Worm (Caenorhabditis elegans): ENCODE results near the gene D2089.8.

Gene D2089.8

ce11 chrII:10665031-10665430 is 2.5 kb upstream of the D2089.8 start, which contains the start of gene D2089.3:
D2089.3 (minus strand) TSS chrII:10665131.
- no peak for TF ChIP-seq syd-9 (tag; optimal IDR thresholded peaks at IDR 0.05)
- TF ChIP-seq ttx-3 (tag; optimal IDR thresholded peaks at IDR 0.05) = no peak
- no peak for TF ChIP-seq nhr-232 (tag; optimal IDR thresholded peaks at IDR 0.05)
- TF ChIP-seq hlh-6 (tag; optimal IDR thresholded peaks at IDR 0.05) = no peak
- no peak for TF ChIP-seq pag-3 (tag; optimal IDR thresholded peaks at IDR 0.05; ENCODE audit: borderline replicate concordance)
- no peak for TF ChIP-seq tbx-2 (tag; optimal IDR thresholded peaks at IDR 0.05)
- TF ChIP-seq ref-2 (tag; optimal IDR thresholded peaks at IDR 0.05) = no peak
- no peak for TF ChIP-seq Y22D7AL.16 (tag; optimal IDR thresholded peaks at IDR 0.05)
- no peak for TF ChIP-seq C08G9.2 (tag; optimal IDR thresholded peaks at IDR 0.05)
- TF ChIP-seq ceh-6 (GFP tag; optimal IDR thresholded peaks at IDR 0.05) = no peak
- TF ChIP-seq gmeb-2 (tag; optimal IDR thresholded peaks at IDR 0.05) = no peak
- no peak for TF ChIP-seq unc-3 (GFP tag; conservative IDR thresholded peaks at IDR 0.05)
- no peak for TF ChIP-seq unc-3 (tag; optimal IDR thresholded peaks at IDR 0.05)
- TF ChIP-seq ceh-2 (tag; optimal IDR thresholded peaks at IDR 0.05) = no peak
- TF ChIP-seq ceh-22 (tag; optimal IDR thresholded peaks at IDR 0.05) = no peak
- TF ChIP-seq pqm-1 (tag; optimal IDR thresholded peaks at IDR 0.05) = no peak
- TF ChIP-seq unc-86 (tag; optimal IDR thresholded peaks at IDR 0.05) = no peak
- TF ChIP-seq sdc-2 (tag; optimal IDR thresholded peaks at IDR 0.05) = no peak
- no peak for TF ChIP-seq ztf-16 (tag; optimal IDR thresholded peaks at IDR 0.05)
- TF ChIP-seq eyg-1 (tag; optimal IDR thresholded peaks at IDR 0.05) = no peak
- TF ChIP-seq zip-5 (tag; optimal IDR thresholded peaks at IDR 0.05) = no peak

ce11 chrII:10662279-10662678 is 302 bp downstream of the D2089.8 start:
- no peak for TF ChIP-seq ceh-31 (tag; optimal IDR thresholded peaks at IDR 0.05)

- no peak for TF ChIP-seq ztf-16 (tag; optimal IDR thresholded peaks at IDR 0.05)
- no peak for TF ChIP-seq lin-11 (tag; optimal IDR thresholded peaks at IDR 0.05)
These were observed 1.0 kb downstream of the D2089.8 start for ce11 chrII:10661448-10662064.

- TF ChIP-seq dve-1 (tag; optimal IDR thresholded peaks at IDR 0.05) (no peak), unc-42 (tag; optimal IDR thresholded peaks at IDR 0.05) (no peak), K09A11.1 (tag; optimal IDR thresholded peaks at IDR 0.05; ENCODE audit: insufficient read depth) (no peak), ceh-19 (GFP tag; optimal IDR thresholded peaks at IDR 0.05) (no peak), ceh-24 (tag; optimal IDR thresholded peaks at IDR 0.05) (no peak), ceh-9 (tag; optimal IDR thresholded peaks at IDR 0.05) (no peak), eyg-1 (tag; optimal IDR thresholded peaks at IDR 0.05) (no peak), nhr-11 (tag; optimal IDR thresholded peaks at IDR 0.05) (no peak), ref-2 (tag; optimal IDR thresholded peaks at IDR 0.05) (no peak), lin-11 (tag; optimal IDR thresholded peaks at IDR 0.05) (no peak), pha-4 (tag; optimal IDR thresholded peaks at IDR 0.05) (no peak)
These were observed 1.7 kb downstream of the D2089.8 start, which contains the start of gene marc-2 for ce11 chrII:10660892-10661291. marc-2 (minus strand) TSS chrII:10660992.

DNA sequence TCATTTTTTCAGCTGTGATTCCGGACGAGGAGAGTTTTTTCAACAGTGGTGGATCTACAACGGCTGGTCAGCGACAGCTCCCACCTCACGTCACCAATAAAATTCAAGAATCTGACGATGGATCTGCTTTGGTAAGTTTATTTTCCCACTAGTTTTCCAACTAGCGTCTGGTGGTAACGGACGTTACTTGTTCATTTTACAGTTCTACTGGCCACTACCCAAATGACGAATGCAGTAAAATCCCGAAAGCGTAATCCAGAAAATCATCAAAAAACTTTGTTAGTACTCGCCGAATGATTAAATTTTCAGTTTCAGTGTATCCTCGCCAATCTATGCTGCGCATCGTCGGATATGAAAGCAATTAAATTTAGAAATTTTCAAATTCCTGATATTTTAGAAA is 3.0 kb downstream of the D2089.8 start:
- TF ChIP-seq F13H6.1 (tag; optimal IDR thresholded peaks at IDR 0.05) (no peak), unc-86 (tag; optimal IDR thresholded peaks at IDR 0.05) (no peak), pha-4 (tag; optimal IDR thresholded peaks at IDR 0.05) (no peak), eyg-1 (tag; optimal IDR thresholded peaks at IDR 0.05) (no peak), mec-3 (tag; optimal IDR thresholded peaks at IDR 0.05; ENCODE audit: borderline replicate concordance) (no peak), lin-11 (tag; optimal IDR thresholded peaks at IDR 0.05) (no peak), ceh-6 (GFP tag; optimal IDR thresholded peaks at IDR 0.05) (no peak), lim-6 (tag; optimal IDR thresholded peaks at IDR 0.05) (no peak), ztf-16 (tag; optimal IDR thresholded peaks at IDR 0.05) (no peak), ceh-34 (tag; optimal IDR thresholded peaks at IDR 0.05) (no peak)

Data from whole organism, late embryonic.